Worm (Caenorhabditis elegans): ENCODE data around the gene CC8.3.

DNA sequence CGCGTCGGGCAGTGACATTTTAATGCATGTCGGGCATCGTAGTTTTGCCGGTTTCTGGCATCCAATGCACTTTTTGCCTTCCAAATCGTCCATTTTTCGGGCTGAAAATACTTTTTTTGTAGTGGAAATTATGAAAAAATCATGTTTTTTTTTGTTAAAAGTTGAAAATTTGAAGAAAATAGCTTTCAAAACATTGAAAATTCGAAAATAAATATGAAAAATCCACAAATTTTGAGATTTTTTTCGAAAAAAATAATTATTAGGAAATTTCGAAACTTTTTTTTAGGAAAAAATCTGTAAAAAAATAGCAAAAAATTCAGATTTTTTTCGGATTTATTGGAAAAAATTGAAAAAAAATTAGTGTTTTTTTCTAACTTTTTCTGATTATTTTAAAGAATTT lies 44.7 kb upstream of the CC8.3 start, which contains the start of gene map-1:
- TF ChIP-seq W03F9.2 (tag; optimal IDR thresholded peaks at IDR 0.05) (no peak), dao-5 (tag; optimal IDR thresholded peaks at IDR 0.05) (no peak), him-1 (tag; optimal IDR thresholded peaks at IDR 0.05) (no peak)
